Worm (Caenorhabditis elegans) whole organism, midembryonic: ENCODE results near the gene C49F8.3.

ENCODE experiments used
- flt-1 ChIP-seq: fragments of 200-800 bp; sonication (Bioruptor generic); IDR thresholded peaks from 2 replicates; pipeline ENCODE4 v1.3.6; 2022; ENCODE audit warnings: missing genetic modification characterization, missing compliant biosample characterization
- ztf-23 ChIP-seq: fragments of 200-800 bp; sonication (Bioruptor generic); IDR thresholded peaks from 2 replicates; pipeline ENCODE4 v1.3.6; 2022; ENCODE audit warnings: missing genetic modification reagents, missing genetic modification characterization, missing compliant biosample characterization
- ztf-29 ChIP-seq: fragments of 200-800 bp; sonication (Bioruptor generic); IDR thresholded peaks from 2 replicates; pipeline ENCODE4 v1.3.6; 2022; ENCODE audit warnings: missing genetic modification reagents, missing genetic modification characterization, missing compliant biosample characterization

- TF ChIP-seq ztf-29 (GFP tag; lab: Robert Waterston, UW): no peak
- no peak for TF ChIP-seq ztf-23 (GFP tag; lab: Robert Waterston, UW)
- no peak for TF ChIP-seq flt-1 (GFP tag; lab: Robert Waterston, UW)
These were observed 36.3 kb downstream of the C49F8.3 start, which contains the start of gene mxl-3 for ce11 chrX:13350804-13351747.
